Fruit fly (Drosophila melanogaster): Measurements from ENCODE around the gene CG14907.
A peak's percentile ranks its signal among the peaks of the same experiment; 100 is the strongest.

CG14907 gene

dm6 chr3R:16673184-16673583 is 21.1 kb upstream of the CG14907 start (continued):
- TF ChIP-seq grau (tag; optimal IDR thresholded peaks at IDR 0.05), result no peak
- no peak for TF ChIP-seq CG2678 (tag; optimal IDR thresholded peaks at IDR 0.05)
- TF ChIP-seq ssp (GFP tag; IDR thresholded peaks at IDR 0.05), result no peak
- TF ChIP-seq ro (GFP tag; IDR thresholded peaks at IDR 0.05), result no peak
- no peak for TF ChIP-seq CG6791 (GFP tag; IDR thresholded peaks at IDR 0.05; ENCODE audit: partially characterized antibody)
- TF ChIP-seq gem (tag; optimal IDR thresholded peaks at IDR 0.05), result peak; percentile 51
- TF ChIP-seq Taf1 (GFP tag; IDR thresholded peaks at IDR 0.05), result no peak
- no peak for TF ChIP-seq yki (optimal IDR thresholded peaks at IDR 0.05)
- no peak for TF ChIP-seq NC2α (GFP tag; optimal IDR thresholded peaks at IDR 0.05)
- TF ChIP-seq BtbVII (GFP tag; optimal IDR thresholded peaks at IDR 0.05), result no peak
- TF ChIP-seq CG14014 (GFP tag; IDR thresholded peaks at IDR 0.05), result no peak
- no peak for TF ChIP-seq CG10431 (GFP tag; optimal IDR thresholded peaks at IDR 0.05)
- TF ChIP-seq CG7357 (GFP tag; IDR thresholded peaks at IDR 0.05), result no peak
- TF ChIP-seq Eip74EF (GFP tag; optimal IDR thresholded peaks at IDR 0.05), result no peak
- TF ChIP-seq CG11723 (GFP tag; optimal IDR thresholded peaks at IDR 0.05), result no peak
- no peak for TF ChIP-seq CG9876 (GFP tag; optimal IDR thresholded peaks at IDR 0.05)
- TF ChIP-seq CG8290 (GFP tag; optimal IDR thresholded peaks at IDR 0.05), result no peak
- no peak for TF ChIP-seq CG8290 (tag; optimal IDR thresholded peaks at IDR 0.05)
- TF ChIP-seq zfh2 (GFP tag; optimal IDR thresholded peaks at IDR 0.05), result no peak
- TF ChIP-seq Six4 (GFP tag; optimal IDR thresholded peaks at IDR 0.05), result no peak
- no peak for TF ChIP-seq CG1529 (GFP tag; optimal IDR thresholded peaks at IDR 0.05)
- no peak for TF ChIP-seq CG4360 (GFP tag; IDR thresholded peaks at IDR 0.05)
- no peak for TF ChIP-seq gsb (GFP tag; IDR thresholded peaks at IDR 0.05)
- TF ChIP-seq CG30431 (GFP tag; optimal IDR thresholded peaks at IDR 0.05), result peak; percentile 16
- no peak for TF ChIP-seq Fer3 (tag; optimal IDR thresholded peaks at IDR 0.05)
- TF ChIP-seq lab (GFP tag; optimal IDR thresholded peaks at IDR 0.05), result no peak
- TF ChIP-seq maf-S (GFP tag; optimal IDR thresholded peaks at IDR 0.05), result no peak
- no peak for TF ChIP-seq Hr3 (GFP tag; optimal IDR thresholded peaks at IDR 0.05)
- TF ChIP-seq BEAF-32 (GFP tag; optimal IDR thresholded peaks at IDR 0.05), result no peak
- no peak; the same call in 1 of the 2 replicates for TF ChIP-seq ranshi (GFP tag; IDR thresholded peaks at IDR 0.05)
- TF ChIP-seq GATAe (GFP tag; conservative IDR thresholded peaks at IDR 0.05), result no peak
- TF ChIP-seq CG1233 (GFP tag; optimal IDR thresholded peaks at IDR 0.05), result no peak
- TF ChIP-seq oc (tag; optimal IDR thresholded peaks at IDR 0.05), result no peak
- TF ChIP-seq Xbp1 (GFP tag; optimal IDR thresholded peaks at IDR 0.05), result no peak
- TF ChIP-seq CG1832 (GFP tag; optimal IDR thresholded peaks at IDR 0.05), result no peak
- no peak for TF ChIP-seq hb (GFP tag; IDR thresholded peaks at IDR 0.05; ENCODE audit: partially characterized antibody)
- TF ChIP-seq CG4854 (GFP tag; optimal IDR thresholded peaks at IDR 0.05), result no peak
- no peak for TF ChIP-seq p53 (GFP tag; optimal IDR thresholded peaks at IDR 0.05)
- no peak for TF ChIP-seq abd-A (tag; optimal IDR thresholded peaks at IDR 0.05)
- no peak for TF ChIP-seq Awh (GFP tag; IDR thresholded peaks at IDR 0.05)
- no peak for TF ChIP-seq tll (GFP tag; optimal IDR thresholded peaks at IDR 0.05)
- no peak for TF ChIP-seq Hsf (GFP tag; optimal IDR thresholded peaks at IDR 0.05)
- no peak for TF ChIP-seq CG1647 (GFP tag; optimal IDR thresholded peaks at IDR 0.05)
- no peak for TF ChIP-seq Dek (tag; optimal IDR thresholded peaks at IDR 0.05)
- TF ChIP-seq ci (GFP tag; IDR thresholded peaks at IDR 0.05), result peak; percentile 20; the same call in 1 of the 3 replicates
- TF ChIP-seq wek (GFP tag; optimal IDR thresholded peaks at IDR 0.05), result no peak
- TF ChIP-seq Ets65A (GFP tag), result no peak
- TF ChIP-seq E2f2 (GFP tag; IDR thresholded peaks at IDR 0.05), result no peak
- TF ChIP-seq cwo (GFP tag; optimal IDR thresholded peaks at IDR 0.05), result no peak
- TF ChIP-seq E2f1 (GFP tag; IDR thresholded peaks at IDR 0.05), result no peak
- TF ChIP-seq CG32772 (GFP tag; IDR thresholded peaks at IDR 0.05), result 0 out of 2 replicates have a peak, but pooled peaks have one; percentile 16
- TF ChIP-seq wdn (GFP tag; IDR thresholded peaks at IDR 0.05), result no peak
- no peak for TF ChIP-seq Aef1 (GFP tag; IDR thresholded peaks at IDR 0.05)

Data from whole organism, embryonic.